Fruit fly (Drosophila melanogaster) whole organism, prepupa: Measurements from ENCODE around the gene SPARC.

Experiments used
- CG10669 ChIP-seq: fragments of 200-800 bp; sonication (Bioruptor generic); optimal IDR thresholded peaks from 3 replicates; lab custom pipeline; 2018; ENCODE audit warnings: missing biosample characterization, mild to moderate bottlenecking, missing genetic modification characterization, moderate library complexity
- CG11294 ChIP-seq: fragments of 200-800 bp; sonication (Bioruptor generic); IDR thresholded peaks from 2 replicates; pipeline ENCODE4 v1.3.6; 2022; ENCODE audit warnings: missing biosample characterization, missing genetic modification characterization
- CG11762 ChIP-seq: fragments of 200-800 bp; sonication (Bioruptor generic); optimal IDR thresholded peaks from 3 replicates; lab custom pipeline; 2016; ENCODE audit warnings: missing biosample characterization, missing genetic modification characterization; ENCODE audit not compliant: insufficient read depth
- CG15336 ChIP-seq: fragments of 200-800 bp; sonication (Bioruptor generic); IDR thresholded peaks from 2 replicates; pipeline ENCODE4 v1.3.6; 2022; ENCODE audit warnings: missing biosample characterization, missing genetic modification characterization
- CG1621 ChIP-seq: fragments of 200-800 bp; sonication (Bioruptor generic); optimal IDR thresholded peaks from 3 replicates; lab custom pipeline; 2018; ENCODE audit warnings: missing biosample characterization, mild to moderate bottlenecking, missing genetic modification characterization
- CG16779 ChIP-seq: fragments of 200-800 bp; sonication (Bioruptor generic); optimal IDR thresholded peaks from 3 replicates; lab custom pipeline; 2017; ENCODE audit warnings: missing biosample characterization, mild to moderate bottlenecking, missing genetic modification characterization
- CG3032 ChIP-seq: fragments of 200-800 bp; optimal IDR thresholded peaks from 2 replicates; lab custom pipeline; 2019; ENCODE audit warnings: missing biosample characterization, mild to moderate bottlenecking, missing genetic modification characterization, moderate library complexity
- CG32006 ChIP-seq: fragments of 200-800 bp; sonication (Bioruptor generic); optimal IDR thresholded peaks from 3 replicates; lab custom pipeline; 2017; ENCODE audit warnings: missing biosample characterization, mild to moderate bottlenecking, missing genetic modification characterization
- CG3919 ChIP-seq: fragments of 200-800 bp; sonication (Bioruptor generic); optimal IDR thresholded peaks from 3 replicates; lab custom pipeline; 2016; ENCODE audit warnings: missing biosample characterization, missing genetic modification characterization
- CG4318 ChIP-seq: fragments of 200-800 bp; sonication (Bioruptor generic); optimal IDR thresholded peaks from 3 replicates; lab custom pipeline; 2017; ENCODE audit warnings: missing biosample characterization, mild to moderate bottlenecking, missing genetic modification characterization
- CG6792 ChIP-seq: fragments of 200-800 bp; sonication (Bioruptor generic); optimal IDR thresholded peaks from 3 replicates; lab custom pipeline; 2016; ENCODE audit warnings: missing biosample characterization, missing genetic modification characterization
- CG7368 ChIP-seq: fragments of 200-800 bp; sonication (Bioruptor generic); optimal IDR thresholded peaks from 3 replicates; lab custom pipeline; 2016; ENCODE audit warnings: missing biosample characterization, missing genetic modification characterization
- CG8319 ChIP-seq: fragments of 200-800 bp; sonication (Bioruptor generic); optimal IDR thresholded peaks from 3 replicates; lab custom pipeline; 2016; ENCODE audit warnings: missing biosample characterization, missing genetic modification characterization
- CG8632 ChIP-seq: fragments of 200-800 bp; sonication (Bioruptor generic); optimal IDR thresholded peaks from 3 replicates; lab custom pipeline; 2016; ENCODE audit warnings: missing biosample characterization, missing genetic modification characterization
- CG9139 ChIP-seq: fragments of 200-800 bp; sonication (Bioruptor generic); optimal IDR thresholded peaks from 3 replicates; lab custom pipeline; 2017; ENCODE audit warnings: missing biosample characterization, mild to moderate bottlenecking, missing genetic modification characterization
- Eip78C ChIP-seq: fragments of 200-800 bp; sonication (Bioruptor generic); peaks from one replicate; lab custom pipeline; 2016; ENCODE audit warnings: missing biosample characterization, missing genetic modification characterization
- Ets96B ChIP-seq: fragments of 200-800 bp; optimal IDR thresholded peaks from 2 replicates; lab custom pipeline; 2019; ENCODE audit warnings: missing biosample characterization, mild to moderate bottlenecking, missing genetic modification characterization, moderate library complexity
- Gug ChIP-seq: fragments of 200-800 bp; sonication (Bioruptor generic); IDR thresholded peaks from 2 replicates; pipeline ENCODE4 v1.3.6; 2022; ENCODE audit warnings: missing biosample characterization, missing genetic modification characterization
- Hr38 ChIP-seq: sonication (Bioruptor generic); optimal IDR thresholded peaks from 2 replicates; lab custom pipeline; 2016; ENCODE audit warnings: missing biosample characterization, missing genetic modification characterization
- Hr39 ChIP-seq: fragments of 200-800 bp; sonication (Bioruptor generic); optimal IDR thresholded peaks from 2 replicates; lab custom pipeline; 2016; ENCODE audit warnings: missing biosample characterization, missing genetic modification characterization
- Hr4 ChIP-seq: fragments of 200-800 bp; sonication (Bioruptor generic); optimal IDR thresholded peaks from 3 replicates; lab custom pipeline; 2016; ENCODE audit warnings: missing biosample characterization, missing genetic modification characterization
- Lpt ChIP-seq: fragments of 200-800 bp; sonication (Bioruptor generic); optimal IDR thresholded peaks from 3 replicates; lab custom pipeline; 2016; ENCODE audit warnings: missing biosample characterization, missing genetic modification characterization
- Met ChIP-seq: fragments of 200-800 bp; sonication (Bioruptor generic); optimal IDR thresholded peaks from 3 replicates; lab custom pipeline; 2016; ENCODE audit warnings: missing biosample characterization, missing genetic modification characterization
- OdsH ChIP-seq: fragments of 200-800 bp; sonication (Bioruptor generic); optimal IDR thresholded peaks from 3 replicates; lab custom pipeline; 2016; ENCODE audit warnings: missing biosample characterization, missing genetic modification characterization
- Sox102F ChIP-seq: fragments of 200-800 bp; sonication (Bioruptor generic); optimal IDR thresholded peaks from 2 replicates; lab custom pipeline; 2016; ENCODE audit warnings: missing biosample characterization, mild to moderate bottlenecking, missing genetic modification characterization
- Sox15 ChIP-seq: fragments of 200-800 bp; sonication (Bioruptor generic); optimal IDR thresholded peaks from 3 replicates; lab custom pipeline; 2016; ENCODE audit warnings: missing biosample characterization, missing genetic modification characterization
- cyc ChIP-seq: fragments of 200-800 bp; sonication (Bioruptor generic); optimal IDR thresholded peaks from 3 replicates; lab custom pipeline; 2016; ENCODE audit warnings: missing biosample characterization, missing genetic modification characterization
- dac ChIP-seq: fragments of 200-800 bp; sonication (Bioruptor generic); optimal IDR thresholded peaks from 2 replicates; lab custom pipeline; 2017; ENCODE audit warnings: missing biosample characterization, mild to moderate bottlenecking, missing genetic modification characterization
- dsx ChIP-seq: fragments of 200-800 bp; optimal IDR thresholded peaks from 3 replicates; lab custom pipeline; 2019; ENCODE audit warnings: missing biosample characterization, mild to moderate bottlenecking, missing genetic modification characterization, moderate library complexity; ENCODE audit not compliant: poor library complexity, severe bottlenecking
- eg ChIP-seq: fragments of 200-800 bp; sonication (Bioruptor generic); IDR thresholded peaks from 3 replicates; pipeline ENCODE4 v1.3.6; 2022; ENCODE audit warnings: missing biosample characterization, missing genetic modification characterization
- esn ChIP-seq: fragments of 200-800 bp; sonication (Bioruptor generic); optimal IDR thresholded peaks from 2 replicates; lab custom pipeline; 2016; ENCODE audit warnings: missing biosample characterization, mild to moderate bottlenecking, missing genetic modification characterization, moderate library complexity
- fd59A ChIP-seq: fragments of 200-800 bp; sonication (Bioruptor generic); optimal IDR thresholded peaks from 2 replicates; lab custom pipeline; 2017; ENCODE audit warnings: missing biosample characterization, mild to moderate bottlenecking, missing genetic modification characterization, missing genetic modification reagents
- fd85E ChIP-seq: fragments of 200-800 bp; sonication (Bioruptor generic); optimal IDR thresholded peaks from 3 replicates; lab custom pipeline; 2016; ENCODE audit warnings: missing biosample characterization, missing genetic modification characterization
- fkh ChIP-seq: fragments of 200-800 bp; sonication (Bioruptor generic); optimal IDR thresholded peaks from 3 replicates; lab custom pipeline; 2017; ENCODE audit warnings: missing biosample characterization, mild to moderate bottlenecking, missing genetic modification characterization, moderate library complexity
- net ChIP-seq: fragments of 200-800 bp; sonication (Bioruptor generic); optimal IDR thresholded peaks from 3 replicates; lab custom pipeline; 2016; ENCODE audit warnings: missing biosample characterization, missing genetic modification characterization
- pdm3 ChIP-seq: fragments of 200-800 bp; sonication (Bioruptor generic); optimal IDR thresholded peaks from 3 replicates; lab custom pipeline; 2016; ENCODE audit warnings: missing biosample characterization, missing genetic modification characterization
- salr ChIP-seq, 2 experiments: fragments of 200-800 bp; sonication (Bioruptor generic); optimal IDR thresholded peaks; 3 replicates each; lab custom pipeline; 2016 to 2018; ENCODE audit warnings: missing biosample characterization in 2 of 2, missing genetic modification characterization in 2 of 2, mild to moderate bottlenecking in 1 of 2
- spab ChIP-seq: fragments of 200-800 bp; sonication (Bioruptor generic); optimal IDR thresholded peaks from 2 replicates; lab custom pipeline; 2017; ENCODE audit warnings: missing biosample characterization, mild to moderate bottlenecking, missing genetic modification characterization, missing genetic modification reagents
- ss ChIP-seq, 2 experiments: fragments of 200-800 bp; sonication (Bioruptor generic); optimal IDR thresholded peaks; 2 replicates in 1 of 2; 3 replicates in 1 of 2; lab custom pipeline; 2017 to 2018; ENCODE audit warnings: mild to moderate bottlenecking in 2 of 2, missing biosample characterization in 2 of 2, missing genetic modification characterization in 2 of 2, moderate library complexity in 1 of 2
- svp ChIP-seq: fragments of 200-800 bp; sonication (Bioruptor generic); peaks from one replicate; lab custom pipeline; 2016; ENCODE audit warnings: missing biosample characterization, missing genetic modification characterization
- topi ChIP-seq: fragments of 200-800 bp; sonication (Bioruptor generic); optimal IDR thresholded peaks from 3 replicates; lab custom pipeline; 2016; ENCODE audit warnings: missing biosample characterization, missing genetic modification characterization
- vri ChIP-seq: fragments of 200-800 bp; sonication (Bioruptor generic); optimal IDR thresholded peaks from 3 replicates; lab custom pipeline; 2016; ENCODE audit warnings: missing biosample characterization, mild to moderate bottlenecking, missing genetic modification characterization

SPARC gene

DNA sequence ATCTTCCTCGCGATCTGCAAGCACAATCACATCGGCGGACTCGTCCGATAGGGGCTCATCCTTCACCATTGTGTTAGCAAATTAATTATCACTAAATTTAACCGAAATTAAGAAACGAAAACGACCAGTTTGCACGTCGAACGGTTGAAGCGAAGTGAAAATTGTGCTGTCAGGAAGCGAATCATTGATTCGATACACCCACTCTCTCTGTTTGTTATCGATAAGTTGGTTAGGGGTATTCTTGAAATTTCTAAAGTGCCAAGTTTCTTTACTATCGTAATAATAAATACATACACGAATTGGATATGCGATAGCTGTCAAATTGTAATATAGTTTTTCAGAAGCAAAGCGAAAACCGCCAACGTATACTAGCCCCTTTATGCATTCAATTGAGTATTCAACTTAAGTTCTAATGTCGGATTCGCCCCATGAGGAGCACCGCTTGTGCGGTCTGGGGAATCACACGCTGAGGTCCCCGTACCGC is 3.8 kb upstream of the SPARC start, which contains the start of gene Rb97D (continued):
- TF ChIP-seq net (peak; percentile 61), CG15336 (peak; percentile 60), dac (GFP tag; lab: Kevin White, UChicago) (peak; percentile 12), CG32006 (GFP tag; lab: Kevin White, UChicago) (peak; percentile 74), svp (GFP tag; lab: Kevin White, UChicago) (no peak), CG3032 (tag; lab: Kevin White, UChicago) (peak; percentile 61), esn (peak; percentile 69), CG1621 (tag; lab: Kevin White, UChicago) (peak; percentile 36), CG8319 (peak; percentile 43), Sox15 (GFP tag; lab: Kevin White, UChicago) (peak; percentile 38), spab (no peak), topi (GFP tag; lab: Kevin White, UChicago) (peak; percentile 72), Lpt (GFP tag; lab: Kevin White, UChicago) (no peak), CG4318 (GFP tag; lab: Kevin White, UChicago) (no peak), Sox102F (GFP tag; lab: Kevin White, UChicago) (peak; percentile 52), Hr38 (GFP tag; lab: Kevin White, UChicago) (no peak), dsx (peak; percentile 61), CG11762 (no peak), Eip78C (GFP tag; lab: Kevin White, UChicago) (peak; percentile 71), fkh (peak; percentile 2), CG3919 (peak; percentile 63), salr (GFP tag; optimal IDR thresholded peaks at IDR 0.05; lab: Kevin White, UChicago) (peak in 1 of 2 experiments; percentile 19), ss (GFP tag; optimal IDR thresholded peaks at IDR 0.05; lab: Kevin White, UChicago) (peak; percentile 42 to 48), eg (GFP tag; lab: Robert Waterston, UW) (peak; percentile 69), CG10669 (peak; percentile 52), fd59A (peak; percentile 2), CG8632 (GFP tag; lab: Kevin White, UChicago) (peak; percentile 31), CG9139 (GFP tag; lab: Kevin White, UChicago) (peak; percentile 21), Gug (GFP tag; lab: Robert Waterston, UW) (peak; percentile 60), cyc (GFP tag; lab: Kevin White, UChicago) (peak; percentile 53), CG6792 (GFP tag; lab: Kevin White, UChicago) (peak; percentile 67), pdm3 (GFP tag; lab: Kevin White, UChicago) (no peak)

DNA sequence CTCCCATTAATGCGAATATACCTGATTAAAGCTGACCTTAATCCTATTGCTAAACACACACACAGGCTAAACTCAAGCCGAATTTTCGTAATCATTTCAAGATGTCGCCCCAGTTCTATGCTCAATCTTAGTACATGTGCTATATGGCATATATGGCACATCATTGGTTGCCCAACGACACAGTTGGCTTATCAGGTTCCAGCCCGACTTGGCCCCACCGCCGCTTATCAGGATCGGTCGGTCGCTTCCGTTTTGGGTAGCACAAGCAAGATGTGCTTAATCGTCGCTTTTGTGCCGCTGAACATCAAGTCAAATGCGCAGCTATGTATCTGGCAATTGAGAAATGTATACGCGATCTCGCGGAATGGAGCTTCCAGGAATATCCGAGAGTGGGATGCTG is 734 bp downstream of the SPARC start:
- no peak for TF ChIP-seq ss (GFP tag; optimal IDR thresholded peaks at IDR 0.05; lab: Kevin White, UChicago)
- TF ChIP-seq svp (GFP tag; lab: Kevin White, UChicago): peak; percentile 85
- TF ChIP-seq Met (GFP tag; lab: Kevin White, UChicago): no peak
- TF ChIP-seq Ets96B (tag; lab: Kevin White, UChicago): no peak
- TF ChIP-seq CG16779: no peak
- no peak for TF ChIP-seq CG4318 (GFP tag; lab: Kevin White, UChicago)
- no peak for TF ChIP-seq Gug (GFP tag; lab: Robert Waterston, UW)
- no peak for TF ChIP-seq eg (GFP tag; lab: Robert Waterston, UW)
- no peak for TF ChIP-seq CG32006 (GFP tag; lab: Kevin White, UChicago)

DNA sequence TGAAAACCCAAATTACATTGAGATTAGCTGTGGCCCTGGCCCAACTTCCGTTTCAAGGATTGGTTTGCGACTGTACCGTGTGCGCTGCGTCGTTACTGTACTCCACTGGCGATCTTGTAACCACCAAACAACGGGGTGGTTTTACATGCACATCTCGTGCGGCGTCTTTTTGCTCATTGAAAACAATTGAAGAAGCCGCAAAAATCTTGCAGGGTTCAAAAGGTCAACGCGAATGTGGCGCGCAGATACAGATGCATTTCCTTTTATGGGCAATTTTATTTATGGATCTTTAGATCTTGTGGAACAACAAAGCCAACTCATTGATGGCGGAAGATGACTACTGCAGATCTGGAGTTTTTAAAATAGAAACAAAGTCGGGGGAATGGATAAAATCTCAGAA is 1.3 kb downstream of the SPARC start:
- TF ChIP-seq Eip78C (GFP tag; lab: Kevin White, UChicago) (peak; percentile 17), svp (GFP tag; lab: Kevin White, UChicago) (peak; percentile 55), salr (GFP tag; optimal IDR thresholded peaks at IDR 0.05; lab: Kevin White, UChicago) (no peak), fd85E (GFP tag; lab: Kevin White, UChicago) (no peak)

DNA sequence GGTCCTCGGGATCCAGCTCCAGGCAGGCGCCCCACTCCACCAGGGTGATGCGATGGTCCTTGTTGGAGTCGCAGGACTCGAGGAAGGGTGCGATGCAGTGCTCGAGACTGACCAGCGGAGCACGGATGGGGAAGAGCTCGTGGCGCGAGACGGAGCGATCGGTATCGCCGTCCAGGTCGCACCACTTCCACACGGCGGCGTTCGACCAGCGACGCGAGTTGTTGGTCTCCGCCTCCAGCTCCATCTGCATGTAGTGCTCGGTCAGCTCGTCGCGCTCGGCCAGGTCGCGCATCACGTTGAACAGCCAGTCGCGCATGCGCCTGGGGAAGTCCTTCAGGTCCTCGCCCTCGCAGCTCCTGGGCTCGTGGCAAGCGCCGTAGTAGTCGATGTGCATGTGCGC is 2.4 kb downstream of the SPARC start:
- TF ChIP-seq CG15336 (no peak), CG11294 (GFP tag; lab: Robert Waterston, UW) (no peak), salr (GFP tag; optimal IDR thresholded peaks at IDR 0.05; lab: Kevin White, UChicago) (no peak), CG1621 (tag; lab: Kevin White, UChicago) (no peak), CG10669 (no peak), CG6792 (GFP tag; lab: Kevin White, UChicago) (no peak), CG16779 (no peak), Hr39 (GFP tag; lab: Kevin White, UChicago) (no peak), eg (GFP tag; lab: Robert Waterston, UW) (no peak), CG7368 (no peak), Lpt (GFP tag; lab: Kevin White, UChicago) (no peak), CG8632 (GFP tag; lab: Kevin White, UChicago) (no peak), CG3919 (no peak), Hr4 (GFP tag; lab: Kevin White, UChicago) (no peak), vri (GFP tag; lab: Kevin White, UChicago) (no peak), Ets96B (tag; lab: Kevin White, UChicago) (no peak), OdsH (GFP tag; lab: Kevin White, UChicago) (no peak), Eip78C (GFP tag; lab: Kevin White, UChicago) (no peak), fd59A (no peak)
- TF ChIP-seq, all 60 proteins: peak for 0
